Fruit fly (Drosophila melanogaster) whole organism, embryonic: ENCODE results near the gene CG14329.
A peak's percentile ranks its signal among the peaks of the same experiment; 100 is the strongest.

ENCODE experiments used
- Adf1 ChIP-seq: fragments of 200-800 bp; sonication (Bioruptor generic); IDR thresholded peaks from 2 replicates; pipeline ENCODE4 v1.3.6; 2022; ENCODE audit warnings: missing biosample characterization, missing genetic modification characterization
- Bdp1 ChIP-seq: fragments of 200-800 bp; sonication (Bioruptor generic); optimal IDR thresholded peaks from 3 replicates; lab custom pipeline; 2016; ENCODE audit warnings: missing biosample characterization, missing genetic modification characterization
- C15 ChIP-seq: fragments of 200-800 bp; sonication (Bioruptor generic); IDR thresholded peaks from 3 replicates; pipeline ENCODE4 v1.3.6; 2022; ENCODE audit warnings: missing biosample characterization, missing genetic modification characterization
- CG10209 ChIP-seq: fragments of 200-800 bp; sonication (Bioruptor generic); optimal IDR thresholded peaks from 3 replicates; lab custom pipeline; 2017; ENCODE audit warnings: missing biosample characterization, mild to moderate bottlenecking, missing genetic modification characterization, missing genetic modification reagents
- CG12104 ChIP-seq: fragments of 200-800 bp; sonication (Bioruptor generic); optimal IDR thresholded peaks from 3 replicates; lab custom pipeline; 2016; ENCODE audit warnings: missing biosample characterization, missing genetic modification characterization
- CG12219 ChIP-seq: fragments of 200-800 bp; sonication (Bioruptor generic); optimal IDR thresholded peaks from 3 replicates; lab custom pipeline; 2018; ENCODE audit warnings: missing biosample characterization, mild to moderate bottlenecking, missing genetic modification characterization
- CG14667 ChIP-seq: fragments of 200-800 bp; sonication (Bioruptor generic); IDR thresholded peaks from 2 replicates; pipeline ENCODE4 v1.3.6; 2022; ENCODE audit warnings: missing biosample characterization, missing genetic modification characterization
- CG15696 ChIP-seq: fragments of 200-800 bp; sonication (Bioruptor generic); optimal IDR thresholded peaks from 2 replicates; lab custom pipeline; 2019; ENCODE audit warnings: missing biosample characterization, mild to moderate bottlenecking, missing genetic modification characterization, moderate library complexity
- CG17361 ChIP-seq: fragments of 200-800 bp; sonication (Bioruptor generic); IDR thresholded peaks from 3 replicates; pipeline ENCODE4 v1.3.6; 2022; ENCODE audit warnings: missing biosample characterization, missing genetic modification characterization
- CG18262 ChIP-seq: fragments of 200-800 bp; optimal IDR thresholded peaks from 3 replicates; lab custom pipeline; 2019; ENCODE audit warnings: missing biosample characterization, mild to moderate bottlenecking, missing genetic modification characterization, moderate library complexity
- CG2678 ChIP-seq: fragments of 200-800 bp; sonication (Bioruptor generic); optimal IDR thresholded peaks from 3 replicates; lab custom pipeline; 2019; ENCODE audit warnings: missing biosample characterization, mild to moderate bottlenecking, missing genetic modification characterization, moderate library complexity
- CG31224 ChIP-seq: fragments of 200-800 bp; sonication (Bioruptor generic); IDR thresholded peaks from 2 replicates; pipeline ENCODE4 v1.3.6; 2022; ENCODE audit warnings: missing biosample characterization, missing genetic modification characterization
- CG34224 ChIP-seq: fragments of 200-800 bp; sonication (Bioruptor generic); IDR thresholded peaks from 3 replicates; pipeline ENCODE4 v1.3.6; 2022; ENCODE audit warnings: missing biosample characterization, missing genetic modification characterization; ENCODE audit not compliant: partially characterized antibody
- CG42726 ChIP-seq: fragments of 200-800 bp; sonication (Bioruptor generic); IDR thresholded peaks from 2 replicates; pipeline ENCODE4 v1.3.6; 2022; ENCODE audit warnings: missing biosample characterization, missing genetic modification characterization; ENCODE audit not compliant: partially characterized antibody
- CG5245 ChIP-seq: fragments of 200-800 bp; sonication (Bioruptor generic); optimal IDR thresholded peaks from 3 replicates; lab custom pipeline; 2016; ENCODE audit warnings: missing biosample characterization, missing genetic modification characterization
- CG6272 ChIP-seq: fragments of 200-800 bp; sonication (Bioruptor generic); IDR thresholded peaks from 2 replicates; pipeline ENCODE4 v1.3.6; 2022; ENCODE audit warnings: missing biosample characterization, missing genetic modification characterization
- CG6791 ChIP-seq: fragments of 200-800 bp; sonication (Bioruptor generic); IDR thresholded peaks from 3 replicates; pipeline ENCODE4 v1.3.6; 2022; ENCODE audit warnings: missing biosample characterization, missing genetic modification characterization; ENCODE audit not compliant: partially characterized antibody
- CG7928 ChIP-seq: fragments of 200-800 bp; sonication (Bioruptor generic); optimal IDR thresholded peaks from 2 replicates; lab custom pipeline; 2017; ENCODE audit warnings: missing biosample characterization, mild to moderate bottlenecking, missing genetic modification characterization
- CG9437 ChIP-seq: fragments of 200-800 bp; sonication (Bioruptor generic); optimal IDR thresholded peaks from 2 replicates; lab custom pipeline; 2018; ENCODE audit warnings: missing biosample characterization, mild to moderate bottlenecking, missing genetic modification characterization
- Drgx ChIP-seq: fragments of 200-800 bp; sonication (Bioruptor generic); IDR thresholded peaks from 2 replicates; pipeline ENCODE4 v1.3.6; 2022; ENCODE audit warnings: missing biosample characterization, missing genetic modification characterization
- Ets97D ChIP-seq: fragments of 200-800 bp; sonication (Bioruptor generic); optimal IDR thresholded peaks from 3 replicates; lab custom pipeline; 2016; ENCODE audit warnings: missing biosample characterization, missing genetic modification characterization
- HLH4C ChIP-seq: fragments of 200-800 bp; sonication (Bioruptor generic); IDR thresholded peaks from 3 replicates; pipeline ENCODE4 v1.3.6; 2022; ENCODE audit warnings: missing biosample characterization, missing genetic modification characterization; ENCODE audit not compliant: partially characterized antibody
- HmgD ChIP-seq: fragments of 200-800 bp; sonication (Bioruptor generic); optimal IDR thresholded peaks from 3 replicates; lab custom pipeline; 2016; ENCODE audit warnings: missing biosample characterization, missing genetic modification characterization
- MESR4 ChIP-seq: fragments of 200-800 bp; sonication (Bioruptor generic); optimal IDR thresholded peaks from 2 replicates; lab custom pipeline; 2018; ENCODE audit warnings: missing biosample characterization, mild to moderate bottlenecking, missing genetic modification characterization, moderate library complexity
- Max ChIP-seq: fragments of 200-800 bp; sonication (Bioruptor generic); optimal IDR thresholded peaks from 2 replicates; lab custom pipeline; 2016; ENCODE audit warnings: missing biosample characterization, mild to moderate bottlenecking, missing genetic modification characterization
- Med ChIP-seq: fragments of 200-800 bp; sonication (Bioruptor generic); peaks from one replicate; lab custom pipeline; 2016; ENCODE audit warnings: missing biosample characterization, missing genetic modification characterization, mild to moderate bottlenecking, inconsistent platforms, moderate library complexity
- PHDP ChIP-seq: fragments of 200-800 bp; sonication (Bioruptor generic); optimal IDR thresholded peaks from 3 replicates; lab custom pipeline; 2018; ENCODE audit warnings: missing biosample characterization, mild to moderate bottlenecking, missing genetic modification characterization, moderate library complexity
- Pdp1 ChIP-seq, 2 experiments: fragments of 200-800 bp; sonication (Bioruptor generic); optimal IDR thresholded peaks; 3 replicates each; lab custom pipeline; 2016; ENCODE audit warnings: missing biosample characterization in 2 of 2, missing genetic modification characterization in 2 of 2, mild to moderate bottlenecking in 1 of 2, moderate library complexity in 1 of 2
- Stat92E ChIP-seq, 3 experiments: fragments of >200 bp in 2 of 3; fragments of 200-800 bp in 1 of 3; sonication (Bioruptor generic) in 1 of 3; optimal IDR thresholded peaks; 2 replicates each; lab custom pipeline; 2017 to 2019; ENCODE audit warnings: missing biosample characterization in 3 of 3, missing genetic modification characterization in 3 of 3, mild to moderate bottlenecking in 1 of 3, moderate library complexity in 1 of 3
- Tbp ChIP-seq: fragments of >200 bp; optimal IDR thresholded peaks from 2 replicates; lab custom pipeline; 2018; ENCODE audit warnings: missing biosample characterization, missing genetic modification characterization
- Vsx1 ChIP-seq: fragments of 200-800 bp; sonication (Bioruptor generic); optimal IDR thresholded peaks from 2 replicates; lab custom pipeline; 2017; ENCODE audit warnings: missing biosample characterization, mild to moderate bottlenecking, missing genetic modification characterization, missing genetic modification reagents
- abd-A ChIP-seq: fragments of 200-800 bp; sonication (Bioruptor generic); optimal IDR thresholded peaks from 3 replicates; lab custom pipeline; 2019; ENCODE audit warnings: missing biosample characterization, mild to moderate bottlenecking, missing genetic modification characterization, moderate library complexity
- az2 ChIP-seq: fragments of 200-800 bp; sonication (Bioruptor generic); optimal IDR thresholded peaks from 3 replicates; lab custom pipeline; 2016; ENCODE audit warnings: missing biosample characterization, missing genetic modification characterization
- dmrt11E ChIP-seq: fragments of 200-800 bp; sonication (Bioruptor generic); optimal IDR thresholded peaks from 3 replicates; lab custom pipeline; 2018; ENCODE audit warnings: missing biosample characterization, mild to moderate bottlenecking, missing genetic modification characterization, moderate library complexity
- ems ChIP-seq: fragments of 200-800 bp; sonication (Bioruptor generic); optimal IDR thresholded peaks from 3 replicates; lab custom pipeline; 2016; ENCODE audit warnings: missing biosample characterization, missing genetic modification characterization
- fd64A ChIP-seq: fragments of 200-800 bp; sonication (Bioruptor generic); optimal IDR thresholded peaks from 3 replicates; lab custom pipeline; 2018; ENCODE audit warnings: missing biosample characterization, mild to moderate bottlenecking, missing genetic modification characterization
- fru ChIP-seq: fragments of >200 bp; optimal IDR thresholded peaks from 2 replicates; lab custom pipeline; 2017
- gem ChIP-seq: fragments of 200-800 bp; sonication (Bioruptor generic); optimal IDR thresholded peaks from 2 replicates; lab custom pipeline; 2019; ENCODE audit warnings: missing biosample characterization, mild to moderate bottlenecking, missing genetic modification characterization, moderate library complexity
- gfzf ChIP-seq: fragments of 200-800 bp; sonication (Bioruptor generic); optimal IDR thresholded peaks from 2 replicates; lab custom pipeline; 2016; ENCODE audit warnings: missing biosample characterization, mild to moderate bottlenecking, missing genetic modification characterization, moderate library complexity
- mirr ChIP-seq: fragments of 200-800 bp; sonication (Bioruptor generic); optimal IDR thresholded peaks from 3 replicates; lab custom pipeline; 2018; ENCODE audit warnings: missing biosample characterization, mild to moderate bottlenecking, missing genetic modification characterization
- nmo ChIP-seq: fragments of 200-800 bp; sonication (Bioruptor generic); optimal IDR thresholded peaks from 2 replicates; lab custom pipeline; 2018; ENCODE audit warnings: missing biosample characterization, mild to moderate bottlenecking, missing genetic modification characterization, moderate library complexity
- nom ChIP-seq: fragments of 200-800 bp; sonication (Bioruptor generic); optimal IDR thresholded peaks from 2 replicates; lab custom pipeline; 2017; ENCODE audit warnings: missing biosample characterization, missing genetic modification characterization, mild to moderate bottlenecking, moderate library complexity, missing genetic modification reagents
- odd ChIP-seq: fragments of 200-800 bp; sonication (Bioruptor generic); optimal IDR thresholded peaks from 2 replicates; lab custom pipeline; 2017; ENCODE audit warnings: missing biosample characterization, mild to moderate bottlenecking, missing genetic modification characterization
- sima ChIP-seq: fragments of 200-800 bp; sonication (Bioruptor generic); optimal IDR thresholded peaks from 2 replicates; lab custom pipeline; 2016; ENCODE audit warnings: missing biosample characterization, missing genetic modification characterization
- tll ChIP-seq, 2 experiments: fragments of 200-800 bp in 1 of 2; fragments of >200 bp in 1 of 2; sonication (Bioruptor generic) in 1 of 2; optimal IDR thresholded peaks; 2 replicates each; lab custom pipeline; 2017 to 2019; ENCODE audit warnings: missing biosample characterization in 2 of 2, missing genetic modification characterization in 2 of 2, mild to moderate bottlenecking in 1 of 2, moderate library complexity in 1 of 2
- ttk ChIP-seq: fragments of 200-800 bp; sonication (Bioruptor generic); IDR thresholded peaks from 2 replicates; pipeline ENCODE4 v2.1.2; 2022; ENCODE audit warnings: missing biosample characterization, missing genetic modification characterization
- vfl ChIP-seq: fragments of 200-800 bp; sonication (Bioruptor generic); optimal IDR thresholded peaks from 2 replicates; lab custom pipeline; 2016; ENCODE audit warnings: missing biosample characterization, missing genetic modification characterization
- vvl ChIP-seq: fragments of 200-800 bp; sonication (Bioruptor generic); IDR thresholded peaks from 2 replicates; pipeline ENCODE4 v1.3.6; 2022; ENCODE audit warnings: missing biosample characterization, missing genetic modification characterization
- zfh1 ChIP-seq: fragments of 200-800 bp; sonication (Bioruptor generic); IDR thresholded peaks from 3 replicates; pipeline ENCODE4 v1.3.6; 2022; ENCODE audit warnings: missing biosample characterization, missing genetic modification characterization

The CG14329 gene

dm6 chr3R:17631176-17631865 lies 22.2 kb downstream of the CG14329 start (continued):
- no peak for TF ChIP-seq fd64A (GFP tag; lab: Kevin White, UChicago)
- TF ChIP-seq CG15696 (tag; lab: Kevin White, UChicago) = no peak
- peak; percentile 38 for TF ChIP-seq nmo (GFP tag; lab: Kevin White, UChicago)
- no peak for TF ChIP-seq Pdp1 (GFP tag; optimal IDR thresholded peaks at IDR 0.05; lab: Kevin White, UChicago)
- no peak for TF ChIP-seq CG14667 (GFP tag; lab: Robert Waterston, UW)
- no peak for TF ChIP-seq CG34224
- TF ChIP-seq nom (GFP tag; lab: Kevin White, UChicago) = no peak
- TF ChIP-seq CG7928 = no peak
- TF ChIP-seq CG2678 (tag; lab: Kevin White, UChicago) = peak; percentile 27
- TF ChIP-seq CG9437 (GFP tag; lab: Kevin White, UChicago) = no peak
- no peak for TF ChIP-seq CG12219 (GFP tag; lab: Kevin White, UChicago)
- TF ChIP-seq Med = no peak
- TF ChIP-seq CG10209 = no peak
- peak; percentile 31; the same call in 1 of the 3 replicates for TF ChIP-seq CG17361 (GFP tag; lab: Robert Waterston, UW)
- TF ChIP-seq Stat92E (GFP tag; optimal IDR thresholded peaks at IDR 0.05; lab: Kevin White, UChicago) = no peak
- TF ChIP-seq CG12104 (GFP tag; lab: Kevin White, UChicago) = no peak
- TF ChIP-seq CG18262 (tag; lab: Kevin White, UChicago) = peak; percentile 27
- no peak for TF ChIP-seq Vsx1 (GFP tag; lab: Kevin White, UChicago)
- no peak for TF ChIP-seq CG31224 (GFP tag; lab: Robert Waterston, UW)
- TF ChIP-seq Adf1 (GFP tag; lab: Robert Waterston, UW) = no peak
- no peak for TF ChIP-seq HLH4C
- no peak for TF ChIP-seq MESR4
- TF ChIP-seq ttk = no peak
- TF ChIP-seq odd (GFP tag; lab: Kevin White, UChicago) = no peak
- TF ChIP-seq CG42726 (GFP tag; lab: Robert Waterston, UW) = 0 out of 2 replicates have a peak, but pooled peaks have one; percentile 22
- peak; percentile 82 for TF ChIP-seq Bdp1 (GFP tag; lab: Kevin White, UChicago)
- no peak for TF ChIP-seq tll (GFP tag; optimal IDR thresholded peaks at IDR 0.05; lab: Kevin White, UChicago)
- peak; percentile 69 for TF ChIP-seq vvl (GFP tag; lab: Robert Waterston, UW)
- TF ChIP-seq az2 (GFP tag; lab: Kevin White, UChicago) = no peak
- peak; percentile 20; the same call in 1 of the 3 replicates for TF ChIP-seq CG6791
- TF ChIP-seq CG5245 = no peak
- TF ChIP-seq C15 (GFP tag; lab: Robert Waterston, UW) = no peak
- TF ChIP-seq CG6272 (GFP tag; lab: Robert Waterston, UW) = no peak
- no peak for TF ChIP-seq ems (GFP tag; lab: Kevin White, UChicago)
- TF ChIP-seq Tbp = no peak
- TF ChIP-seq vfl (GFP tag; lab: Kevin White, UChicago) = no peak
- no peak for TF ChIP-seq fru (lab: Kevin White, UChicago)
- no peak for TF ChIP-seq Max (GFP tag; lab: Kevin White, UChicago)
- TF ChIP-seq gfzf = no peak
- TF ChIP-seq zfh1 (GFP tag; lab: Robert Waterston, UW) = no peak
- TF ChIP-seq mirr (GFP tag; lab: Kevin White, UChicago) = no peak
- no peak for TF ChIP-seq HmgD
- TF ChIP-seq dmrt11E = no peak
- TF ChIP-seq Ets97D (GFP tag; lab: Kevin White, UChicago) = no peak
- no peak for TF ChIP-seq PHDP (tag; lab: Kevin White, UChicago)
- TF ChIP-seq abd-A (tag; lab: Kevin White, UChicago) = peak; percentile 69
- no peak for TF ChIP-seq Drgx (GFP tag; lab: Robert Waterston, UW)
- TF ChIP-seq sima (GFP tag; lab: Kevin White, UChicago) = no peak
- peak; percentile 16 for TF ChIP-seq gem
